Fruit fly (Drosophila melanogaster) whole organism, prepupa: ENCODE results near the gene Sec63.

ENCODE experiments used
- CG10631 ChIP-seq: fragments of 200-800 bp; sonication (Bioruptor generic); optimal IDR thresholded peaks from 2 replicates; lab custom pipeline; 2016; ENCODE audit warnings: missing biosample characterization, missing genetic modification characterization
- CG10669 ChIP-seq: fragments of 200-800 bp; sonication (Bioruptor generic); optimal IDR thresholded peaks from 3 replicates; lab custom pipeline; 2018; ENCODE audit warnings: missing biosample characterization, mild to moderate bottlenecking, missing genetic modification characterization, moderate library complexity
- CG11294 ChIP-seq: fragments of 200-800 bp; sonication (Bioruptor generic); IDR thresholded peaks from 2 replicates; pipeline ENCODE4 v1.3.6; 2022; ENCODE audit warnings: missing biosample characterization, missing genetic modification characterization
- CG11762 ChIP-seq: fragments of 200-800 bp; sonication (Bioruptor generic); optimal IDR thresholded peaks from 3 replicates; lab custom pipeline; 2016; ENCODE audit warnings: missing biosample characterization, missing genetic modification characterization; ENCODE audit not compliant: insufficient read depth
- CG11902 ChIP-seq: fragments of 200-800 bp; sonication (Bioruptor generic); optimal IDR thresholded peaks from 3 replicates; lab custom pipeline; 2016; ENCODE audit warnings: missing biosample characterization, missing genetic modification characterization
- CG1621 ChIP-seq: fragments of 200-800 bp; sonication (Bioruptor generic); optimal IDR thresholded peaks from 3 replicates; lab custom pipeline; 2018; ENCODE audit warnings: missing biosample characterization, mild to moderate bottlenecking, missing genetic modification characterization
- CG3032 ChIP-seq: fragments of 200-800 bp; optimal IDR thresholded peaks from 2 replicates; lab custom pipeline; 2019; ENCODE audit warnings: missing biosample characterization, mild to moderate bottlenecking, missing genetic modification characterization, moderate library complexity
- CG34406 ChIP-seq: fragments of 200-800 bp; sonication (Bioruptor generic); optimal IDR thresholded peaks from 3 replicates; lab custom pipeline; 2016; ENCODE audit warnings: missing biosample characterization, missing genetic modification characterization
- CG3919 ChIP-seq: fragments of 200-800 bp; sonication (Bioruptor generic); optimal IDR thresholded peaks from 3 replicates; lab custom pipeline; 2016; ENCODE audit warnings: missing biosample characterization, missing genetic modification characterization
- CG6163 ChIP-seq: fragments of 200-800 bp; sonication (Bioruptor generic); IDR thresholded peaks from 3 replicates; pipeline ENCODE4 v1.3.6; 2022; ENCODE audit warnings: missing biosample characterization, missing genetic modification characterization
- CG6276 ChIP-seq: fragments of 200-800 bp; sonication (Bioruptor generic); optimal IDR thresholded peaks from 2 replicates; lab custom pipeline; 2017; ENCODE audit warnings: missing biosample characterization, mild to moderate bottlenecking, missing genetic modification characterization
- CG6792 ChIP-seq: fragments of 200-800 bp; sonication (Bioruptor generic); optimal IDR thresholded peaks from 3 replicates; lab custom pipeline; 2016; ENCODE audit warnings: missing biosample characterization, missing genetic modification characterization
- CG6854 ChIP-seq: fragments of 200-800 bp; sonication (Bioruptor generic); optimal IDR thresholded peaks from 2 replicates; lab custom pipeline; 2017; ENCODE audit warnings: missing biosample characterization, mild to moderate bottlenecking, missing genetic modification characterization
- CG7368 ChIP-seq: fragments of 200-800 bp; sonication (Bioruptor generic); optimal IDR thresholded peaks from 3 replicates; lab custom pipeline; 2016; ENCODE audit warnings: missing biosample characterization, missing genetic modification characterization
- CG8119 ChIP-seq: fragments of 200-800 bp; sonication (Bioruptor generic); IDR thresholded peaks from 3 replicates; pipeline ENCODE4 v1.3.6; 2022; ENCODE audit warnings: missing biosample characterization, missing genetic modification characterization
- CG8319 ChIP-seq: fragments of 200-800 bp; sonication (Bioruptor generic); optimal IDR thresholded peaks from 3 replicates; lab custom pipeline; 2016; ENCODE audit warnings: missing biosample characterization, missing genetic modification characterization
- CG8632 ChIP-seq: fragments of 200-800 bp; sonication (Bioruptor generic); optimal IDR thresholded peaks from 3 replicates; lab custom pipeline; 2016; ENCODE audit warnings: missing biosample characterization, missing genetic modification characterization
- CG9139 ChIP-seq: fragments of 200-800 bp; sonication (Bioruptor generic); optimal IDR thresholded peaks from 3 replicates; lab custom pipeline; 2017; ENCODE audit warnings: missing biosample characterization, mild to moderate bottlenecking, missing genetic modification characterization
- Eip75B ChIP-seq: fragments of 200-800 bp; sonication (Bioruptor generic); optimal IDR thresholded peaks from 3 replicates; lab custom pipeline; 2016; ENCODE audit warnings: missing biosample characterization, missing genetic modification characterization
- Eip93F ChIP-seq: fragments of 200-800 bp; sonication (Bioruptor generic); optimal IDR thresholded peaks from 2 replicates; lab custom pipeline; 2016; ENCODE audit warnings: missing biosample characterization, mild to moderate bottlenecking, missing genetic modification characterization
- Ets21C ChIP-seq: fragments of 200-800 bp; sonication (Bioruptor generic); optimal IDR thresholded peaks from 3 replicates; lab custom pipeline; 2016; ENCODE audit warnings: missing biosample characterization, missing genetic modification characterization
- Ets96B ChIP-seq: fragments of 200-800 bp; optimal IDR thresholded peaks from 2 replicates; lab custom pipeline; 2019; ENCODE audit warnings: missing biosample characterization, mild to moderate bottlenecking, missing genetic modification characterization, moderate library complexity
- Hr38 ChIP-seq: sonication (Bioruptor generic); optimal IDR thresholded peaks from 2 replicates; lab custom pipeline; 2016; ENCODE audit warnings: missing biosample characterization, missing genetic modification characterization
- Hr39 ChIP-seq: fragments of 200-800 bp; sonication (Bioruptor generic); optimal IDR thresholded peaks from 2 replicates; lab custom pipeline; 2016; ENCODE audit warnings: missing biosample characterization, missing genetic modification characterization
- Hr4 ChIP-seq: fragments of 200-800 bp; sonication (Bioruptor generic); optimal IDR thresholded peaks from 3 replicates; lab custom pipeline; 2016; ENCODE audit warnings: missing biosample characterization, missing genetic modification characterization
- Lpt ChIP-seq: fragments of 200-800 bp; sonication (Bioruptor generic); optimal IDR thresholded peaks from 3 replicates; lab custom pipeline; 2016; ENCODE audit warnings: missing biosample characterization, missing genetic modification characterization
- Met ChIP-seq: fragments of 200-800 bp; sonication (Bioruptor generic); optimal IDR thresholded peaks from 3 replicates; lab custom pipeline; 2016; ENCODE audit warnings: missing biosample characterization, missing genetic modification characterization
- OdsH ChIP-seq: fragments of 200-800 bp; sonication (Bioruptor generic); optimal IDR thresholded peaks from 3 replicates; lab custom pipeline; 2016; ENCODE audit warnings: missing biosample characterization, missing genetic modification characterization
- Sox102F ChIP-seq: fragments of 200-800 bp; sonication (Bioruptor generic); optimal IDR thresholded peaks from 2 replicates; lab custom pipeline; 2016; ENCODE audit warnings: missing biosample characterization, mild to moderate bottlenecking, missing genetic modification characterization
- Sox14 ChIP-seq: fragments of 200-800 bp; sonication (Bioruptor generic); optimal IDR thresholded peaks from 3 replicates; lab custom pipeline; 2016; ENCODE audit warnings: missing biosample characterization, missing genetic modification characterization
- acj6 ChIP-seq: fragments of 200-800 bp; sonication (Bioruptor generic); optimal IDR thresholded peaks from 3 replicates; lab custom pipeline; 2016; ENCODE audit warnings: missing biosample characterization, missing genetic modification characterization
- dac ChIP-seq: fragments of 200-800 bp; sonication (Bioruptor generic); optimal IDR thresholded peaks from 2 replicates; lab custom pipeline; 2017; ENCODE audit warnings: missing biosample characterization, mild to moderate bottlenecking, missing genetic modification characterization
- dsx ChIP-seq: fragments of 200-800 bp; optimal IDR thresholded peaks from 3 replicates; lab custom pipeline; 2019; ENCODE audit warnings: missing biosample characterization, mild to moderate bottlenecking, missing genetic modification characterization, moderate library complexity; ENCODE audit not compliant: poor library complexity, severe bottlenecking
- esn ChIP-seq: fragments of 200-800 bp; sonication (Bioruptor generic); optimal IDR thresholded peaks from 2 replicates; lab custom pipeline; 2016; ENCODE audit warnings: missing biosample characterization, mild to moderate bottlenecking, missing genetic modification characterization, moderate library complexity
- fd59A ChIP-seq: fragments of 200-800 bp; sonication (Bioruptor generic); optimal IDR thresholded peaks from 2 replicates; lab custom pipeline; 2017; ENCODE audit warnings: missing biosample characterization, mild to moderate bottlenecking, missing genetic modification characterization, missing genetic modification reagents
- lz ChIP-seq: fragments of 200-800 bp; sonication (Bioruptor generic); optimal IDR thresholded peaks from 3 replicates; lab custom pipeline; 2016; ENCODE audit warnings: missing biosample characterization, missing genetic modification characterization
- net ChIP-seq: fragments of 200-800 bp; sonication (Bioruptor generic); optimal IDR thresholded peaks from 3 replicates; lab custom pipeline; 2016; ENCODE audit warnings: missing biosample characterization, missing genetic modification characterization
- salr ChIP-seq, 2 experiments: fragments of 200-800 bp; sonication (Bioruptor generic); optimal IDR thresholded peaks; 3 replicates each; lab custom pipeline; 2016 to 2018; ENCODE audit warnings: missing biosample characterization in 2 of 2, missing genetic modification characterization in 2 of 2, mild to moderate bottlenecking in 1 of 2
- ss ChIP-seq, 2 experiments: fragments of 200-800 bp; sonication (Bioruptor generic); optimal IDR thresholded peaks; 2 replicates in 1 of 2; 3 replicates in 1 of 2; lab custom pipeline; 2017 to 2018; ENCODE audit warnings: mild to moderate bottlenecking in 2 of 2, missing biosample characterization in 2 of 2, missing genetic modification characterization in 2 of 2, moderate library complexity in 1 of 2
- svp ChIP-seq: fragments of 200-800 bp; sonication (Bioruptor generic); peaks from one replicate; lab custom pipeline; 2016; ENCODE audit warnings: missing biosample characterization, missing genetic modification characterization
- topi ChIP-seq: fragments of 200-800 bp; sonication (Bioruptor generic); optimal IDR thresholded peaks from 3 replicates; lab custom pipeline; 2016; ENCODE audit warnings: missing biosample characterization, missing genetic modification characterization
- vri ChIP-seq: fragments of 200-800 bp; sonication (Bioruptor generic); optimal IDR thresholded peaks from 3 replicates; lab custom pipeline; 2016; ENCODE audit warnings: missing biosample characterization, mild to moderate bottlenecking, missing genetic modification characterization

The Sec63 gene

DNA sequence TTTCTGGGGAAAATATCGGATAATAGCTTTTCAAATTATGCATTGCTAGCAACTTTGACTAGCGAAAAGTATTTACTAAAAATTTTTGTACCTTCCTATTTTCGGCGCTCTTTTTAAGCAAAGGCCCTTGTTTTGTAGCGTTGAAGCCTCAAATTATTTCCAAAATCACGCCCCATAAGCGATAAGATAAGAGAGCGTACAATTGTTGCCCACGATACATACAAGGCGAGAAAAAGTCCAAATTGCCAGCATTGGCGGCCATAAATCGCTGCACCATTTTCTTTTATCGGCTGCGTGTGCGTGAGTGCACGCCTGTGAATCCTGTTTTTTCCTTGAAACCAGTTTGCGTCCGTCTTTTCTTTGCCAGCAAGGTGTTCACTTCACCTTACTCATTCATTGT lies 10.9 kb downstream of the Sec63 start:
- TF ChIP-seq ss (GFP tag; optimal IDR thresholded peaks at IDR 0.05; lab: Kevin White, UChicago) (peak in 1 of 2 experiments; percentile 23), CG1621 (tag; lab: Kevin White, UChicago) (peak; percentile 15), Ets21C (GFP tag; lab: Kevin White, UChicago) (no peak)
- TF ChIP-seq, all 60 proteins: peak for 2

DNA sequence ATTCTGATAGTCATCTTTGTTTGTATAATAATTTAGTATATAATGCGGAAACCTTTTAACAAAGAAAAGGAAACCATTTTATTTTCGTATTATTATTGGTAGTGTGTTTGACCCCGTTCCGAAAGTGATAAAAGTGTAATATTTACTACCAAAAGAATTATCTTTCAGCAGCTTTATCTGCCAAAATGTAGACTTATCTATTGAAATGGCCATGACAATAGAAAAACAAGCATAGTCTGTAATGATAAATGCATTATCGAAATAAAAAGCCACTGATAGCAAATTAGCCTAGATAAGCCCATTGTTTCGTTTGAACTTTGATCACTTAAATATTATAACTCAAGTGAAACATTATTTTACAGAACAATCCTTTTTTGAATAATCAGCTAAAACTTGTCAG lies 15.8 kb downstream of the Sec63 start:
- TF ChIP-seq vri (GFP tag; lab: Kevin White, UChicago) (peak; percentile 15), svp (GFP tag; lab: Kevin White, UChicago) (peak; percentile 6), CG3032 (tag; lab: Kevin White, UChicago) (no peak)

DNA sequence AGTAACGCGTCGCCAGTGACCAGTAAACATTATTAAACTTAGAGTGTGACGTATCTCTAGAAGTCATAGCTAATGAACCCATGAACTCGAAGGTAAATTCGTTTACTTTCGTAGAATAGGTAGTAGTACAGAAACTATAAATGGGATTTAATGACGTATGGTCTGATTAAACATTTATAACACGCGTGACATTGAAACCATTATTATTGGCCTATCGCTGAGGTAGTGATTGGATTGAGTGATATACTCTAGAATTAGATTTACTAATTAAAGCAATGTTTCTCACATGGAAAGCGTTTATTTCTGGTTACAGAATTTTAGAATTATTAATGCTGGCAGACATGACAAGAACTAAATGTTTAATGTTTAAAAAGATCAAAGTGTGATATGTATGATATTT lies 16.5 kb downstream of the Sec63 start:
- no peak for TF ChIP-seq ss (GFP tag; optimal IDR thresholded peaks at IDR 0.05; lab: Kevin White, UChicago)
- TF ChIP-seq CG8119 (GFP tag; lab: Robert Waterston, UW): no peak

DNA sequence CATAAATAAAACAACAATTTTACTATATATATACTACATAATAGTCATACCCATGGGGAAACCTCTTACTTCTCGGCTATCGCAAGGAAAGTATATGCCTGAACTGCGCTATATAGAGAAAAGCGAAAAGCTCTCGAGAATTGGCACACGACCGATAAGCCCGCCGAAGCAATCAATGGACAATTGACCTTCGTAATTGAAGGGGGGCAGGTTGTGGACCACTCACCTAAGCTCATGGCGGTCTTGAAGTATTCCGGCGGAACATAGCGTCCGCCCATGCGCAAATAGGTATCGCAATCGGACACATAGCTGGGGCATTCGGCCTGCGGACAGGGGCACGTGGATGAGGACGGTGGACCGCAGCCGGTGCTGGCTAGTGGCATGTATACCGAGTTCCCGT lies 20.0 kb downstream of the Sec63 start:
- no peak for TF ChIP-seq Hr4 (GFP tag; lab: Kevin White, UChicago)
- TF ChIP-seq svp (GFP tag; lab: Kevin White, UChicago): peak; percentile 97

DNA sequence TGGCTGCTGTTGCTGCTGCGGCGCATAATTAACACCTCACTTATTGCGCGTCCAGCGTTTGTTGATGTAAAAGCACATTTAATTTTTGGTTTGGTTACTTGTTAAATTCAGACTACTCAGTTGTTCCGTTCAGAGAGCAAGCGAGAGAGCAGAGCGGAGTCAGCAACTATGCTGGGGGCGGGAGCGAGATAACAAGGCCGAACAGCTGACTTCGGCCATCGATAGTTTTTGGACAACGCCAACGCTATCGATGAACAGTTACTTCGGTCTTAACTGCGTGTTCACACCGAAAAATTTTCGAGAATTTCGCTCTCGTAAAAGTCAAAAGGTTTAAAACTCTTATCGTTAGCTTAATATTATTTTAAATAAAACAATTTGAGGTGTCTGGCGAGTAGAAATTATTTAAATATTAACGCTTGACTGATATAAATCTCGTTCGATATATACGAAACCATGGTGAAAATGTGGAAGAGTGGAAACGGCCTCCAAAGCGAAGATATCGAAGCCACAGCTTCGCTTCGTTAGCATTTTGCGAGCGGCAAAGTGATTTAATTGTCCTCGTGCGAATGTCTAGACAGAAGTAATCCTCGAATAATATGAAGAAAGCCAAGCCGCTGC lies 21.1 kb downstream of the Sec63 start, which contains the start of the genes SMSr and smid:
Gene SMSr (minus strand): TSS at position 116 of the 618 bp plus-strand sequence.
Gene smid (plus strand): TSS at position 256 of the 618 bp plus-strand sequence.
- TF ChIP-seq Hr39 (GFP tag; lab: Kevin White, UChicago) (peak; percentile 66), CG11294 (GFP tag; lab: Robert Waterston, UW) (no peak), Hr38 (GFP tag; lab: Kevin White, UChicago) (no peak), CG34406 (GFP tag; lab: Kevin White, UChicago) (peak; percentile 47), fd59A (GFP tag; lab: Kevin White, UChicago) (no peak), Met (no peak), ss (GFP tag; optimal IDR thresholded peaks at IDR 0.05; lab: Kevin White, UChicago) (peak in 1 of 2 experiments; percentile 4), CG6792 (GFP tag; lab: Kevin White, UChicago) (peak; percentile 56), Eip93F (GFP tag; lab: Kevin White, UChicago) (no peak), Ets21C (GFP tag; lab: Kevin White, UChicago) (peak; percentile 57), CG3919 (peak; percentile 58), CG11762 (GFP tag; lab: Kevin White, UChicago) (no peak), CG11902 (GFP tag; lab: Kevin White, UChicago) (peak; percentile 33), acj6 (GFP tag; lab: Kevin White, UChicago) (peak; percentile 71), CG6276 (GFP tag; lab: Kevin White, UChicago) (no peak), CG7368 (GFP tag; lab: Kevin White, UChicago) (no peak), CG1621 (tag; lab: Kevin White, UChicago) (peak; percentile 31), topi (peak; percentile 65), CG9139 (GFP tag; lab: Kevin White, UChicago) (no peak), CG10631 (GFP tag; lab: Kevin White, UChicago) (peak; percentile 55), CG10669 (GFP tag; lab: Kevin White, UChicago) (no peak), dac (GFP tag; lab: Kevin White, UChicago) (peak; percentile 2), Sox102F (GFP tag; lab: Kevin White, UChicago) (peak; percentile 50), dsx (GFP tag; lab: Kevin White, UChicago) (peak; percentile 27), OdsH (GFP tag; lab: Kevin White, UChicago) (peak; percentile 70), CG6163 (GFP tag; lab: Robert Waterston, UW) (peak; percentile 41; the same call in 1 of the 3 replicates), CG6854 (GFP tag; lab: Kevin White, UChicago) (peak; percentile 44), Eip75B (GFP tag; lab: Kevin White, UChicago) (peak; percentile 61), esn (GFP tag; lab: Kevin White, UChicago) (peak; percentile 63), CG8632 (GFP tag; lab: Kevin White, UChicago) (no peak), Lpt (GFP tag; lab: Kevin White, UChicago) (peak; percentile 46), Sox14 (GFP tag; lab: Kevin White, UChicago) (peak; percentile 77), net (peak; percentile 19), Ets96B (tag; lab: Kevin White, UChicago) (peak; percentile 53), CG8319 (GFP tag; lab: Kevin White, UChicago) (peak; percentile 7), salr (GFP tag; optimal IDR thresholded peaks at IDR 0.05; lab: Kevin White, UChicago) (peak in 1 of 2 experiments; percentile 68), lz (peak; percentile 71)
